Fruit fly (Drosophila melanogaster) whole organism, embryonic: ENCODE results near the gene CG13250.
A peak's percentile ranks its signal among the peaks of the same experiment; 100 is the strongest.

ENCODE experiments used
- ATbp ChIP-seq: fragments of 200-800 bp; sonication (Bioruptor generic); optimal IDR thresholded peaks from 2 replicates; lab custom pipeline; 2017; ENCODE audit warnings: missing biosample characterization, mild to moderate bottlenecking, missing genetic modification characterization, missing genetic modification reagents
- Ada2b ChIP-seq: fragments of 200-800 bp; sonication (Bioruptor generic); IDR thresholded peaks from 2 replicates; pipeline ENCODE4 v1.3.6; 2022; ENCODE audit warnings: missing biosample characterization, missing genetic modification characterization
- Awh ChIP-seq: fragments of 200-800 bp; sonication (Bioruptor generic); IDR thresholded peaks from 2 replicates; pipeline ENCODE4, ENCODE4 v1.3.6; 2022; ENCODE audit warnings: missing biosample characterization, missing genetic modification characterization
- Bdp1 ChIP-seq: fragments of 200-800 bp; sonication (Bioruptor generic); optimal IDR thresholded peaks from 3 replicates; lab custom pipeline; 2016; ENCODE audit warnings: missing biosample characterization, missing genetic modification characterization
- CG10321 ChIP-seq: fragments of 200-800 bp; sonication (Bioruptor generic); IDR thresholded peaks from 2 replicates; pipeline ENCODE4 v1.3.6; 2022; ENCODE audit warnings: missing biosample characterization, missing genetic modification characterization
- CG12155 ChIP-seq: fragments of 200-800 bp; sonication (Bioruptor generic); optimal IDR thresholded peaks from 3 replicates; lab custom pipeline; 2016; ENCODE audit warnings: missing biosample characterization, missing genetic modification characterization
- CG1233 ChIP-seq: fragments of 200-800 bp; sonication (Bioruptor generic); optimal IDR thresholded peaks from 4 replicates; lab custom pipeline; 2018; ENCODE audit warnings: missing biosample characterization, mild to moderate bottlenecking, missing genetic modification characterization
- CG12391 ChIP-seq: fragments of 200-800 bp; sonication (Bioruptor generic); optimal IDR thresholded peaks from 3 replicates; lab custom pipeline; 2018; ENCODE audit warnings: missing biosample characterization, mild to moderate bottlenecking, missing genetic modification characterization, moderate library complexity
- CG14014 ChIP-seq: fragments of 200-800 bp; sonication (Bioruptor generic); IDR thresholded peaks from 2 replicates; pipeline ENCODE4 v1.3.6; 2022; ENCODE audit warnings: missing biosample characterization, missing genetic modification characterization
- CG14667 ChIP-seq: fragments of 200-800 bp; sonication (Bioruptor generic); IDR thresholded peaks from 2 replicates; pipeline ENCODE4 v1.3.6; 2022; ENCODE audit warnings: missing biosample characterization, missing genetic modification characterization
- CG16779 ChIP-seq: fragments of 200-800 bp; sonication (Bioruptor generic); IDR thresholded peaks from 2 replicates; pipeline ENCODE4 v1.3.6; 2022; ENCODE audit warnings: missing biosample characterization, missing genetic modification characterization
- CG17385 ChIP-seq: fragments of 200-800 bp; sonication (Bioruptor generic); optimal IDR thresholded peaks from 3 replicates; lab custom pipeline; 2018; ENCODE audit warnings: missing biosample characterization, mild to moderate bottlenecking, missing genetic modification characterization
- CG18764 ChIP-seq: fragments of 200-800 bp; sonication (Bioruptor generic); optimal IDR thresholded peaks from 3 replicates; lab custom pipeline; 2016; ENCODE audit warnings: missing biosample characterization, missing genetic modification characterization
- CG2116 ChIP-seq: fragments of 200-800 bp; sonication (Bioruptor generic); optimal IDR thresholded peaks from 3 replicates; lab custom pipeline; 2018; ENCODE audit warnings: missing biosample characterization, mild to moderate bottlenecking, missing genetic modification characterization
- CG3065 ChIP-seq: fragments of 200-800 bp; sonication (Bioruptor generic); optimal IDR thresholded peaks from 2 replicates; lab custom pipeline; 2016; ENCODE audit warnings: missing biosample characterization, missing genetic modification characterization
- CG32772 ChIP-seq: fragments of 200-800 bp; sonication (Bioruptor generic); IDR thresholded peaks from 2 replicates; pipeline ENCODE4 v1.3.6; 2022; ENCODE audit warnings: missing biosample characterization, missing genetic modification characterization
- CG3847 ChIP-seq: fragments of 200-800 bp; sonication (Bioruptor generic); IDR thresholded peaks from 2 replicates; pipeline ENCODE4 v1.3.6; 2022; ENCODE audit warnings: missing biosample characterization, missing genetic modification characterization
- CG3995 ChIP-seq: fragments of 200-800 bp; sonication (Bioruptor generic); optimal IDR thresholded peaks from 3 replicates; lab custom pipeline; 2016; ENCODE audit warnings: missing biosample characterization, missing genetic modification characterization
- CG4820 ChIP-seq: fragments of 200-800 bp; sonication (Bioruptor generic); optimal IDR thresholded peaks from 3 replicates; lab custom pipeline; 2016; ENCODE audit warnings: missing biosample characterization, missing genetic modification characterization
- CG6254 ChIP-seq: fragments of 200-800 bp; sonication (Bioruptor generic); optimal IDR thresholded peaks from 3 replicates; lab custom pipeline; 2017; ENCODE audit warnings: mild to moderate bottlenecking, missing biosample characterization, missing genetic modification reagents, missing genetic modification characterization
- CG7745 ChIP-seq: fragments of 200-800 bp; sonication (Bioruptor generic); optimal IDR thresholded peaks from 2 replicates; lab custom pipeline; 2018; ENCODE audit warnings: missing biosample characterization, mild to moderate bottlenecking, missing genetic modification characterization, moderate library complexity
- CG8290 ChIP-seq, 3 experiments: fragments of 200-800 bp; sonication (Bioruptor generic); optimal IDR thresholded peaks; 2 replicates each; lab custom pipeline; 2016 to 2019; ENCODE audit warnings: missing biosample characterization in 3 of 3, missing genetic modification characterization in 3 of 3, mild to moderate bottlenecking in 2 of 3, moderate library complexity in 1 of 3
- Chrac-16 ChIP-seq: fragments of 200-800 bp; sonication (Bioruptor generic); optimal IDR thresholded peaks from 3 replicates; lab custom pipeline; 2016; ENCODE audit warnings: missing biosample characterization, missing genetic modification characterization
- D ChIP-seq, 2 experiments: fragments of 200-800 bp in 1 of 2; fragments of >200 bp in 1 of 2; sonication (Bioruptor generic) in 1 of 2; optimal IDR thresholded peaks; 2 replicates in 1 of 2; 3 replicates in 1 of 2; lab custom pipeline; 2017; ENCODE audit warnings: mild to moderate bottlenecking in 1 of 2, missing biosample characterization in 1 of 2, missing genetic modification characterization in 1 of 2, missing genetic modification reagents in 1 of 2
- D19A ChIP-seq: fragments of 200-800 bp; optimal IDR thresholded peaks from 3 replicates; lab custom pipeline; 2019; ENCODE audit warnings: missing biosample characterization, mild to moderate bottlenecking, missing genetic modification characterization, moderate library complexity
- Dek ChIP-seq: fragments of 200-800 bp; sonication (Bioruptor generic); optimal IDR thresholded peaks from 3 replicates; lab custom pipeline; 2019; ENCODE audit warnings: missing biosample characterization, mild to moderate bottlenecking, missing genetic modification characterization, moderate library complexity
- E2f1 ChIP-seq: fragments of 200-800 bp; sonication (Bioruptor generic); IDR thresholded peaks from 2 replicates; pipeline ENCODE4 v1.3.6; 2022; ENCODE audit warnings: missing biosample characterization, missing genetic modification characterization
- Ets97D ChIP-seq: fragments of 200-800 bp; sonication (Bioruptor generic); optimal IDR thresholded peaks from 3 replicates; lab custom pipeline; 2016; ENCODE audit warnings: missing biosample characterization, missing genetic modification characterization
- Gsc ChIP-seq: fragments of 200-800 bp; sonication (Bioruptor generic); IDR thresholded peaks from 2 replicates; pipeline ENCODE4 v1.3.6; 2022; ENCODE audit warnings: missing biosample characterization, missing genetic modification characterization
- HmgD ChIP-seq: fragments of 200-800 bp; sonication (Bioruptor generic); optimal IDR thresholded peaks from 3 replicates; lab custom pipeline; 2016; ENCODE audit warnings: missing biosample characterization, missing genetic modification characterization
- Hmr ChIP-seq: fragments of 200-800 bp; sonication (Bioruptor generic); optimal IDR thresholded peaks from 3 replicates; lab custom pipeline; 2017; ENCODE audit warnings: mild to moderate bottlenecking, missing biosample characterization, missing genetic modification reagents, missing genetic modification characterization
- Kr ChIP-seq: fragments of 200-800 bp; sonication (Bioruptor generic); optimal IDR thresholded peaks from 2 replicates; lab custom pipeline; 2017; ENCODE audit warnings: missing biosample characterization, mild to moderate bottlenecking, missing genetic modification characterization
- Sox102F ChIP-seq: fragments of 200-800 bp; sonication (Bioruptor generic); optimal IDR thresholded peaks from 2 replicates; lab custom pipeline; 2018; ENCODE audit warnings: missing biosample characterization, mild to moderate bottlenecking, missing genetic modification characterization, moderate library complexity
- Spps ChIP-seq: fragments of 200-800 bp; sonication (Bioruptor generic); optimal IDR thresholded peaks from 2 replicates; lab custom pipeline; 2018; ENCODE audit warnings: missing biosample characterization, mild to moderate bottlenecking, missing genetic modification characterization
- da ChIP-seq: fragments of 200-800 bp; sonication (Bioruptor generic); optimal IDR thresholded peaks from 2 replicates; lab custom pipeline; 2016; ENCODE audit warnings: missing biosample characterization, missing genetic modification characterization
- dimm ChIP-seq: fragments of 200-800 bp; sonication (Bioruptor generic); IDR thresholded peaks from 2 replicates; pipeline ENCODE4 v1.3.6; 2022; ENCODE audit warnings: missing biosample characterization, missing genetic modification characterization
- dm ChIP-seq: fragments of 200-800 bp; sonication (Bioruptor generic); optimal IDR thresholded peaks from 3 replicates; lab custom pipeline; 2016; ENCODE audit warnings: missing biosample characterization, missing genetic modification characterization
- dpn ChIP-seq, 2 experiments: fragments of 200-800 bp; sonication (Bioruptor generic); optimal IDR thresholded peaks; 3 replicates each; lab custom pipeline; 2016; ENCODE audit warnings: missing biosample characterization in 2 of 2, missing genetic modification characterization in 2 of 2
- fd102C ChIP-seq: fragments of 200-800 bp; sonication (Bioruptor generic); optimal IDR thresholded peaks from 2 replicates; lab custom pipeline; 2018; ENCODE audit warnings: missing biosample characterization, mild to moderate bottlenecking, missing genetic modification characterization, moderate library complexity
- fd64A ChIP-seq: fragments of 200-800 bp; sonication (Bioruptor generic); optimal IDR thresholded peaks from 3 replicates; lab custom pipeline; 2018; ENCODE audit warnings: missing biosample characterization, mild to moderate bottlenecking, missing genetic modification characterization
- fd96Cb ChIP-seq: fragments of 200-800 bp; sonication (Bioruptor generic); optimal IDR thresholded peaks from 2 replicates; lab custom pipeline; 2018; ENCODE audit warnings: missing biosample characterization, mild to moderate bottlenecking, missing genetic modification characterization, moderate library complexity
- gcm ChIP-seq: fragments of 200-800 bp; sonication (Bioruptor generic); optimal IDR thresholded peaks from 2 replicates; lab custom pipeline; 2019; ENCODE audit warnings: missing biosample characterization, mild to moderate bottlenecking, missing genetic modification characterization, moderate library complexity
- jigr1 ChIP-seq: fragments of 200-800 bp; sonication (Bioruptor generic); IDR thresholded peaks from 3 replicates; pipeline ENCODE4 v1.3.6; 2022; ENCODE audit warnings: missing biosample characterization, missing genetic modification characterization
- pnt ChIP-seq: fragments of 200-800 bp; sonication (Bioruptor generic); optimal IDR thresholded peaks from 3 replicates; lab custom pipeline; 2016; ENCODE audit warnings: missing biosample characterization, missing genetic modification characterization
- repo ChIP-seq: fragments of 200-800 bp; sonication (Bioruptor generic); optimal IDR thresholded peaks from 2 replicates; lab custom pipeline; 2016; ENCODE audit warnings: missing biosample characterization, missing genetic modification characterization
- schlank ChIP-seq: fragments of 200-800 bp; sonication (Bioruptor generic); optimal IDR thresholded peaks from 2 replicates; lab custom pipeline; 2018; ENCODE audit warnings: missing biosample characterization, mild to moderate bottlenecking, missing genetic modification characterization
- sna ChIP-seq: fragments of 200-800 bp; sonication (Bioruptor generic); IDR thresholded peaks from 2 replicates; pipeline ENCODE4 v1.3.6; 2022; ENCODE audit warnings: missing biosample characterization, missing genetic modification characterization; ENCODE audit not compliant: partially characterized antibody
- ssp ChIP-seq: fragments of 200-800 bp; sonication (Bioruptor generic); IDR thresholded peaks from 2 replicates; pipeline ENCODE4 v1.3.6; 2022; ENCODE audit warnings: missing biosample characterization, missing genetic modification characterization
- tx ChIP-seq: fragments of 200-800 bp; sonication (Bioruptor generic); optimal IDR thresholded peaks from 2 replicates; lab custom pipeline; 2016; ENCODE audit warnings: missing biosample characterization, missing genetic modification characterization
- unc-4 ChIP-seq: fragments of 200-800 bp; sonication (Bioruptor generic); IDR thresholded peaks from 2 replicates; pipeline ENCODE4 v1.3.6; 2022; ENCODE audit warnings: missing biosample characterization, missing genetic modification characterization; ENCODE audit not compliant: partially characterized antibody
- zfh2 ChIP-seq: fragments of 200-800 bp; sonication (Bioruptor generic); optimal IDR thresholded peaks from 2 replicates; lab custom pipeline; 2016; ENCODE audit warnings: missing biosample characterization, missing genetic modification characterization

Gene CG13250

dm6 chr3L:20507552-20507951, 26.0 kb upstream of the CG13250 start (continued):
- TF ChIP-seq gcm (GFP tag; lab: Kevin White, UChicago) (no peak), CG10321 (GFP tag; lab: Robert Waterston, UW) (no peak), CG14014 (GFP tag; lab: Robert Waterston, UW) (no peak), E2f1 (GFP tag; lab: Robert Waterston, UW) (no peak), HmgD (GFP tag; lab: Kevin White, UChicago) (no peak), schlank (tag; lab: Kevin White, UChicago) (no peak), Ets97D (GFP tag; lab: Kevin White, UChicago) (no peak), repo (GFP tag; lab: Kevin White, UChicago) (no peak), zfh2 (GFP tag; lab: Kevin White, UChicago) (no peak), dimm (GFP tag; lab: Robert Waterston, UW) (no peak), pnt (no peak), ssp (GFP tag; lab: Robert Waterston, UW) (no peak), ATbp (peak; percentile 45), CG14667 (GFP tag; lab: Robert Waterston, UW) (no peak), CG3995 (GFP tag; lab: Kevin White, UChicago) (no peak), CG2116 (GFP tag; lab: Kevin White, UChicago) (no peak), CG4820 (GFP tag; lab: Kevin White, UChicago) (no peak), jigr1 (no peak), Chrac-16 (no peak), CG3847 (no peak), tx (GFP tag; lab: Kevin White, UChicago) (no peak), Awh (GFP tag; lab: Robert Waterston, UW) (no peak), CG16779 (GFP tag; lab: Robert Waterston, UW) (no peak), unc-4 (GFP tag; lab: Robert Waterston, UW) (no peak), da (GFP tag; lab: Kevin White, UChicago) (no peak), Hmr (GFP tag; lab: Kevin White, UChicago) (no peak), CG3065 (no peak), Gsc (GFP tag; lab: Robert Waterston, UW) (no peak), Kr (GFP tag; lab: Kevin White, UChicago) (no peak), fd102C (GFP tag; lab: Kevin White, UChicago) (peak; percentile 42), fd64A (GFP tag; lab: Kevin White, UChicago) (peak; percentile 53), Sox102F (no peak), CG6254 (GFP tag; lab: Kevin White, UChicago) (peak; percentile 49), dpn (GFP tag; optimal IDR thresholded peaks at IDR 0.05; lab: Kevin White, UChicago) (no peak), D (optimal IDR thresholded peaks at IDR 0.05; lab: Kevin White, UChicago) (no peak), D (GFP tag; optimal IDR thresholded peaks at IDR 0.05; lab: Kevin White, UChicago) (peak; percentile 25), CG8290 (GFP tag; optimal IDR thresholded peaks at IDR 0.05; lab: Kevin White, UChicago) (no peak), CG8290 (tag; optimal IDR thresholded peaks at IDR 0.05; lab: Kevin White, UChicago) (no peak), CG1233 (peak; percentile 28), CG18764 (no peak), CG12391 (tag; lab: Kevin White, UChicago) (no peak), CG12155 (no peak), Bdp1 (GFP tag; lab: Kevin White, UChicago) (no peak), Dek (tag; lab: Kevin White, UChicago) (no peak), CG32772 (GFP tag; lab: Robert Waterston, UW) (no peak; the same call in 1 of the 2 replicates), Ada2b (GFP tag; lab: Robert Waterston, UW) (no peak), sna (no peak), fd96Cb (tag; lab: Kevin White, UChicago) (no peak), D19A (tag; lab: Kevin White, UChicago) (no peak), CG17385 (GFP tag; lab: Kevin White, UChicago) (no peak), dm (GFP tag; lab: Kevin White, UChicago) (no peak), CG7745 (tag; lab: Kevin White, UChicago) (peak; percentile 37), Spps (peak; percentile 33)
